Worm (Caenorhabditis elegans) whole organism, young adult: ENCODE data around the gene ZK892.4.

Experiments
- Y95B8A.8 ChIP-seq: fragments of 200-800 bp; sonication (Bioruptor generic); IDR thresholded peaks from 2 replicates; pipeline ENCODE4 v1.3.6; 2022; ENCODE audit warnings: missing genetic modification reagents, missing genetic modification characterization, missing compliant biosample characterization
- chd-7 ChIP-seq: sonication (generic microtip); optimal IDR thresholded peaks from 2 replicates; lab custom pipeline; 2016; ENCODE audit warnings: mild to moderate bottlenecking, missing genetic modification characterization, moderate library complexity, missing compliant biosample characterization
- ets-4 ChIP-seq: fragments of 200-800 bp; sonication (Bioruptor generic); optimal IDR thresholded peaks from 2 replicates; lab custom pipeline; 2018; ENCODE audit warnings: mild to moderate bottlenecking, missing genetic modification characterization, missing compliant biosample characterization
- lsl-1 ChIP-seq: fragments of 200-800 bp; sonication (Bioruptor generic); optimal IDR thresholded peaks from 2 replicates; lab custom pipeline; 2018; ENCODE audit warnings: mild to moderate bottlenecking, missing genetic modification characterization, moderate library complexity, missing compliant biosample characterization
- nhr-179 ChIP-seq: sonication (generic microtip); optimal IDR thresholded peaks from 2 replicates; lab custom pipeline; 2016; ENCODE audit warnings: mild to moderate bottlenecking, missing genetic modification characterization, missing compliant biosample characterization
- pha-4 ChIP-seq: fragments of 150-350 bp; sonication (generic microtip); optimal IDR thresholded peaks from 2 replicates; lab custom pipeline; 2014; ENCODE audit warnings: missing biosample characterization, missing genetic modification reagents, missing genetic modification characterization

ce11 chrII:10001065-10001464, 5.3 kb upstream of the ZK892.4 start, which contains the start of gene nlt-1:
- TF ChIP-seq chd-7 (tag; lab: Kevin White, UChicago) (no peak), Y95B8A.8 (no peak), ets-4 (GFP tag; lab: Kevin White, UChicago) (peak; percentile 44), nhr-179 (tag; lab: Kevin White, UChicago) (no peak), pha-4 (no peak), lsl-1 (no peak)
